Worm (Caenorhabditis elegans): ENCODE results near the gene B0432.8.

The B0432.8 gene

ce11 chrII:290282-290681 is 11.7 kb upstream of the B0432.8 start, which contains the start of gene djr-1.1:
Gene djr-1.1 (plus strand): TSS chrII:290582.
- no peak for TF ChIP-seq unc-62 (GFP tag; optimal IDR thresholded peaks at IDR 0.05)

- TF ChIP-seq unc-62 (GFP tag; optimal IDR thresholded peaks at IDR 0.05) = no peak
Observed at ce11 chrII:288705-289205, 10.2 kb upstream of the B0432.8 start, which contains the start of gene mrpl-41. Gene mrpl-41 (plus strand): TSS chrII:288939.

ce11 chrII:286551-286724 is 7.9 kb upstream of the B0432.8 start, which contains the start of gene misc-1:
Gene misc-1 (plus strand): TSS chrII:286625.
- no peak for TF ChIP-seq unc-62 (GFP tag; optimal IDR thresholded peaks at IDR 0.05)

ce11 chrII:285627-286550 is 7.4 kb upstream of the B0432.8 start, which contains the start of gene B0432.10:
Gene B0432.10 (minus strand): TSS chrII:286275.
- no peak for TF ChIP-seq unc-62 (GFP tag; optimal IDR thresholded peaks at IDR 0.05)

ce11 chrII:283594-283993 is 5.1 kb upstream of the B0432.8 start, which contains the start of gene B0432.9:
Gene B0432.9 (minus strand): TSS chrII:283694.
- TF ChIP-seq unc-62 (GFP tag; optimal IDR thresholded peaks at IDR 0.05) = no peak

- TF ChIP-seq unc-62 (GFP tag; optimal IDR thresholded peaks at IDR 0.05) = no peak
Observed at ce11 chrII:282483-282882, 3.9 kb upstream of the B0432.8 start, which contains the start of gene trul-1. Gene trul-1 (minus strand): TSS chrII:282583.

- no peak for TF ChIP-seq unc-62 (GFP tag; optimal IDR thresholded peaks at IDR 0.05)
Observed at ce11 chrII:273872-274271, 4.7 kb downstream of the B0432.8 start, which contains the start of gene B0432.7. Gene B0432.7 (minus strand): TSS chrII:273972.

- TF ChIP-seq unc-62 (GFP tag; optimal IDR thresholded peaks at IDR 0.05) = no peak
Observed at ce11 chrII:264053-264452, 14.5 kb downstream of the B0432.8 start, which contains the start of gene B0432.14. Gene B0432.14 (plus strand): TSS chrII:264353.

- TF ChIP-seq unc-62 (GFP tag; optimal IDR thresholded peaks at IDR 0.05) = no peak
Observed at ce11 chrII:263563-263962, 15.0 kb downstream of the B0432.8 start, which contains the start of gene scc-2. Gene scc-2 (minus strand): TSS chrII:263663.

- TF ChIP-seq unc-62 (GFP tag; optimal IDR thresholded peaks at IDR 0.05) = no peak
Observed at ce11 chrII:257519-257918, 21.0 kb downstream of the B0432.8 start, which contains the start of gene cat-2. Gene cat-2 (plus strand): TSS chrII:257819.

- no peak for TF ChIP-seq unc-62 (GFP tag; optimal IDR thresholded peaks at IDR 0.05)
Observed at ce11 chrII:255124-255523, 23.4 kb downstream of the B0432.8 start.

- no peak for TF ChIP-seq unc-62 (GFP tag; optimal IDR thresholded peaks at IDR 0.05)
Observed at ce11 chrII:247736-248135, 30.8 kb downstream of the B0432.8 start.

- TF ChIP-seq unc-62 (GFP tag; optimal IDR thresholded peaks at IDR 0.05) = no peak
Observed at ce11 chrII:240043-240442, 38.5 kb downstream of the B0432.8 start.

ce11 chrII:237721-238120 is 40.8 kb downstream of the B0432.8 start, which contains the start of gene laat-1:
Gene laat-1 (minus strand): TSS chrII:237821.
- no peak for TF ChIP-seq unc-62 (GFP tag; optimal IDR thresholded peaks at IDR 0.05)

- no peak for TF ChIP-seq unc-62 (GFP tag; optimal IDR thresholded peaks at IDR 0.05)
Observed at ce11 chrII:232641-233040, 45.9 kb downstream of the B0432.8 start, which contains the start of gene Y43H11AL.1. Gene Y43H11AL.1 (minus strand): TSS chrII:232741.

Measured in whole organism, dauer.